Worm (Caenorhabditis elegans): Measurements from ENCODE around the gene F22F7.2.
A peak's percentile ranks its signal among the peaks of the same experiment; 100 is the strongest.

ce11 chrV:2135323-2135722 lies 12.7 kb downstream of the F22F7.2 start:
- TF ChIP-seq dao-5 (tag; optimal IDR thresholded peaks at IDR 0.05), result no peak
- TF ChIP-seq W03F9.2 (tag; optimal IDR thresholded peaks at IDR 0.05), result no peak
- peak; percentile 42 for TF ChIP-seq him-1 (tag; optimal IDR thresholded peaks at IDR 0.05)
